Worm (Caenorhabditis elegans) whole organism, late embryonic: ENCODE results near the gene ppt-1.
A peak's percentile ranks its signal among the peaks of the same experiment; 100 is the strongest.
"Not testable (repeated sequence)": the region's sequence is repeated elsewhere in the genome, so short reads cannot be mapped to it uniquely, and the experiment has no call there.

Source experiments
- F13H6.1 ChIP-seq: sonication (generic microtip); optimal IDR thresholded peaks from 2 replicates; lab custom pipeline; 2016; ENCODE audit warnings: missing genetic modification characterization, missing compliant biosample characterization
- K02D7.2 ChIP-seq: sonication (generic microtip); optimal IDR thresholded peaks from 2 replicates; lab custom pipeline; 2017; ENCODE audit warnings: mild to moderate bottlenecking, missing genetic modification characterization, missing compliant biosample characterization
- ceh-14 ChIP-seq: sonication (generic microtip); optimal IDR thresholded peaks from 2 replicates; lab custom pipeline; 2016; ENCODE audit warnings: missing genotype, missing genetic modification characterization, missing compliant biosample characterization
- ceh-24 ChIP-seq: sonication (generic microtip); optimal IDR thresholded peaks from 2 replicates; lab custom pipeline; 2016; ENCODE audit warnings: mild to moderate bottlenecking, missing genetic modification characterization, missing compliant biosample characterization
- ceh-30 ChIP-seq: fragments of 150-350 bp; optimal IDR thresholded peaks from 2 replicates; lab custom pipeline; 2014; ENCODE audit warnings: missing biosample characterization, missing genetic modification characterization
- ceh-9 ChIP-seq: sonication (generic microtip); optimal IDR thresholded peaks from 2 replicates; lab custom pipeline; 2016; ENCODE audit warnings: mild to moderate bottlenecking, missing genetic modification characterization, inconsistent platforms, missing compliant biosample characterization
- che-1 ChIP-seq: sonication (generic microtip); optimal IDR thresholded peaks from 2 replicates; lab custom pipeline; 2016; ENCODE audit warnings: mild to moderate bottlenecking, missing genetic modification characterization, missing compliant biosample characterization
- elt-2 ChIP-seq: sonication (generic microtip); optimal IDR thresholded peaks from 2 replicates; lab custom pipeline; 2016; ENCODE audit warnings: missing genetic modification reagents, missing genetic modification characterization, missing compliant biosample characterization
- elt-4 ChIP-seq: sonication (generic microtip); optimal IDR thresholded peaks from 2 replicates; lab custom pipeline; 2016; ENCODE audit warnings: missing genetic modification characterization, missing compliant biosample characterization
- ets-4 ChIP-seq: sonication (generic microtip); optimal IDR thresholded peaks from 2 replicates; lab custom pipeline; 2016; ENCODE audit warnings: missing genetic modification characterization, missing compliant biosample characterization
- fax-1 ChIP-seq: sonication (generic microtip); optimal IDR thresholded peaks from 2 replicates; lab custom pipeline; 2016; ENCODE audit warnings: missing genotype, missing genetic modification characterization, missing compliant biosample characterization
- gmeb-2 ChIP-seq: sonication (generic microtip); optimal IDR thresholded peaks from 2 replicates; lab custom pipeline; 2016; ENCODE audit warnings: missing genetic modification characterization, inconsistent platforms, missing compliant biosample characterization
- hlh-15 ChIP-seq: sonication (generic microtip); optimal IDR thresholded peaks from 2 replicates; lab custom pipeline; 2016; ENCODE audit warnings: missing genetic modification characterization, missing compliant biosample characterization
- hlh-6 ChIP-seq: sonication (generic microtip); optimal IDR thresholded peaks from 2 replicates; lab custom pipeline; 2016; ENCODE audit warnings: missing genotype, missing genetic modification characterization, missing compliant biosample characterization
- lim-6 ChIP-seq: sonication (generic microtip); optimal IDR thresholded peaks from 2 replicates; lab custom pipeline; 2016; ENCODE audit warnings: missing genetic modification characterization, missing compliant biosample characterization
- lin-11 ChIP-seq: fragments of 200-800 bp; sonication (Bioruptor generic); optimal IDR thresholded peaks from 2 replicates; lab custom pipeline; 2018; ENCODE audit warnings: mild to moderate bottlenecking, missing genetic modification characterization, missing compliant biosample characterization
- nhr-11 ChIP-seq: fragments of 150-350 bp; optimal IDR thresholded peaks from 2 replicates; lab custom pipeline; 2014; ENCODE audit warnings: missing biosample characterization, missing genetic modification characterization
- nhr-232 ChIP-seq: sonication (generic microtip); optimal IDR thresholded peaks from 2 replicates; lab custom pipeline; 2016; ENCODE audit warnings: missing genetic modification characterization, missing compliant biosample characterization
- pros-1 ChIP-seq: fragments of 150-350 bp; optimal IDR thresholded peaks from 2 replicates; lab custom pipeline; 2014; ENCODE audit warnings: missing biosample characterization, missing genetic modification reagents, missing genetic modification characterization
- sdc-2 ChIP-seq: sonication (generic microtip); optimal IDR thresholded peaks from 2 replicates; lab custom pipeline; 2016; ENCODE audit warnings: missing genotype, missing genetic modification characterization, missing compliant biosample characterization
- ttx-3 ChIP-seq: sonication (generic microtip); optimal IDR thresholded peaks from 2 replicates; lab custom pipeline; 2016; ENCODE audit warnings: missing genetic modification reagents, missing genetic modification characterization, missing compliant biosample characterization
- unc-3 ChIP-seq, 2 experiments: fragments of 200-800 bp in 1 of 2; sonication (Bioruptor generic) in 1 of 2; sonication (generic microtip) in 1 of 2; conservative IDR thresholded peaks in 1 of 2; optimal IDR thresholded peaks in 1 of 2; 2 replicates each; pipeline versions ENCODE4 v1.3.6 to Lab custom; 2016 to 2022; ENCODE audit warnings: missing compliant biosample characterization in 2 of 2, missing genetic modification characterization in 2 of 2, missing genetic modification reagents in 1 of 2
- unc-42 ChIP-seq: sonication (generic microtip); optimal IDR thresholded peaks from 2 replicates; lab custom pipeline; 2016; ENCODE audit warnings: missing genotype, missing genetic modification characterization, missing compliant biosample characterization

ppt-1 gene

ce11 chrV:6581762-6582161 is 44.4 kb downstream of the ppt-1 start, which contains the start of gene ZK1055.4:
ZK1055.4 (plus strand) TSS chrV:6582062.
- not testable (repeated sequence) for TF ChIP-seq unc-3 (GFP tag; conservative IDR thresholded peaks at IDR 0.05; lab: Robert Waterston, UW); unc-3 (tag; optimal IDR thresholded peaks at IDR 0.05; lab: Kevin White, UChicago); unc-42 (tag; lab: Kevin White, UChicago); ets-4 (tag; lab: Kevin White, UChicago)

ce11 chrV:6579992-6580391 is 46.2 kb downstream of the ppt-1 start, which contains the start of gene EGAP9.3:
EGAP9.3 (minus strand) TSS chrV:6580122.
- TF ChIP-seq ceh-14 (no peak), K02D7.2 (tag; lab: Kevin White, UChicago) (no peak), nhr-232 (tag; lab: Kevin White, UChicago) (no peak), elt-4 (tag; lab: Kevin White, UChicago) (no peak), che-1 (tag; lab: Kevin White, UChicago) (no peak), pros-1 (no peak), ceh-24 (tag; lab: Kevin White, UChicago) (no peak), hlh-6 (tag; lab: Kevin White, UChicago) (no peak), F13H6.1 (tag; lab: Kevin White, UChicago) (no peak), lin-11 (no peak), unc-42 (tag; lab: Kevin White, UChicago) (no peak), ceh-30 (no peak), hlh-15 (tag; lab: Kevin White, UChicago) (no peak), ttx-3 (tag; lab: Kevin White, UChicago) (no peak), ceh-9 (tag; lab: Kevin White, UChicago) (no peak), ets-4 (tag; lab: Kevin White, UChicago) (no peak)

- TF ChIP-seq nhr-11 (tag; lab: Kevin White, UChicago) (no peak), sdc-2 (tag; lab: Kevin White, UChicago) (no peak)
Measured at ce11 chrV:6576567-6576966, 49.6 kb downstream of the ppt-1 start, which contains the start of gene EGAP9.4. EGAP9.4 (plus strand) TSS chrV:6576867.

- TF ChIP-seq elt-2 (tag; lab: Kevin White, UChicago) (peak; percentile 79), lim-6 (tag; lab: Kevin White, UChicago) (no peak), fax-1 (tag; lab: Kevin White, UChicago) (no peak), gmeb-2 (tag; lab: Kevin White, UChicago) (no peak)
- TF ChIP-seq, all 69 proteins: peak for 1
Measured at ce11 chrV:6575406-6576130, 50.6 kb downstream of the ppt-1 start, which contains the start of gene fut-2. fut-2 (minus strand) TSS chrV:6575890.
